Worm (Caenorhabditis elegans): ENCODE results near the gene pyp-1.

DNA sequence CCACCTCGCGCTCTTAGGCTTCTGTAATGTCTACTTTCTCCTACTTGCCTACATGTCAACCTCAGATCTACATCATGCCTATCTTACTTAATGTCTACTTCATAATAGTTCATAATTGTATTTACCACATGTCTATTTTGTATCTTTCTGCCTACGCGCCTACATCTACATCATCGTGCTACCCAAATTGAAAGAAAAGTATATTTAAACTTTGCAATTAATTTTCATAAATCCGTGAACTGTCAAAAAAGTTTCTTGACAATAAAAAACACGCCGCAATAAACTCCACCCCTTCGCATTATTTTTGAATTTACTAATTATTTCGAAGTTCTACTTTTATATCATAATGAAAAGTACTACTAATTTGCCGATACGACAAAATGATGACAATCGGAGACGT, 24.3 kb upstream of the pyp-1 start, which contains the start of gene F44D12.8:
- TF ChIP-seq lin-38 (GFP tag; IDR thresholded peaks at IDR 0.05) (no peak), fos-1 (tag; optimal IDR thresholded peaks at IDR 0.05) (no peak), nhr-41 (GFP tag; IDR thresholded peaks at IDR 0.05) (no peak), fkh-10 (GFP tag; optimal IDR thresholded peaks at IDR 0.05) (no peak), aly-2 (tag; optimal IDR thresholded peaks at IDR 0.05) (no peak), pqm-1 (tag; optimal IDR thresholded peaks at IDR 0.05) (no peak), snpc-4 (tag; optimal IDR thresholded peaks at IDR 0.05) (no peak)
